Worm (Caenorhabditis elegans): Measurements from ENCODE around the gene ccdc-149.
A peak's percentile ranks its signal among the peaks of the same experiment; 100 is the strongest.

ce11 chrX:11474149-11474585 is 37.1 kb downstream of the ccdc-149 start:
- TF ChIP-seq rnt-1 (tag; optimal IDR thresholded peaks at IDR 0.05), result peak; percentile 62
- no peak for TF ChIP-seq nhr-11 (tag; optimal IDR thresholded peaks at IDR 0.05)

All from whole organism, late embryonic.